Fruit fly (Drosophila melanogaster) whole organism, pupa: ENCODE data around the gene CG43271.

Source experiments
- CG32121 ChIP-seq: fragments of 200-800 bp; sonication (Bioruptor generic); IDR thresholded peaks from 2 replicates; pipeline ENCODE4 v1.3.6; 2022; ENCODE audit warnings: missing biosample characterization, missing genetic modification characterization
- CG4496 ChIP-seq: fragments of 200-800 bp; sonication (Bioruptor generic); IDR thresholded peaks from 3 replicates; pipeline ENCODE4 v1.3.6; 2022; ENCODE audit warnings: missing biosample characterization, missing genetic modification characterization
- EcR ChIP-seq: fragments of 200-800 bp; sonication (Bioruptor generic); optimal IDR thresholded peaks from 3 replicates; lab custom pipeline; 2019; ENCODE audit warnings: missing biosample characterization, missing genetic modification characterization, mild to moderate bottlenecking, moderate library complexity, missing genetic modification reagents
- Pif1B ChIP-seq: fragments of 200-800 bp; sonication (Bioruptor generic); optimal IDR thresholded peaks from 3 replicates; lab custom pipeline; 2016; ENCODE audit warnings: missing biosample characterization, missing genetic modification characterization
- fd96Ca ChIP-seq: fragments of 200-800 bp; sonication (Bioruptor generic); IDR thresholded peaks from 3 replicates; pipeline ENCODE4 v1.3.6; 2022; ENCODE audit warnings: missing biosample characterization, missing genetic modification characterization

DNA sequence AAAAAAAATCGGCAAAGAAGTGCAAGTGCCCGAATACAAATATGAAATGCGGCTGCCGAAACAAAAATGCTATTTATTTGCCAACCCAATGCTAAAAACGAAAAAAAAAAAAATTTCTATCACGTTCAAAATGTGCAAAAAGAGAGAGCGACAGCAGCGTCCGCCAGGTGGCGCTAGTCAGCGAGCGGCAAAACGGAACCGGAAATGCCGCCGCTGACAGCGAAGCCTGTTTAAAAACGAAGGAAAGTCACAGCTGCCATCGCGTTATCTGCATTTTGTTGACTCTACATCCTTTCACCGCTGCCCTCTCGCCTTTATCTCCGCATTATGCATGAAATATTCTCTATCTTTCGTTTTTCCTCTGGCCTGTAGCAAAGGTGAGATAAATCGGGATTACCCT is 45.4 kb upstream of the CG43271 start:
- TF ChIP-seq Pif1B (no peak), EcR (GFP tag; lab: Kevin White, UChicago) (no peak), fd96Ca (no peak), CG32121 (GFP tag; lab: Robert Waterston, UW) (no peak), CG4496 (GFP tag; lab: Robert Waterston, UW) (no peak)
